Worm (Caenorhabditis elegans): ENCODE results near the gene W03C9.8.

The W03C9.8 gene

DNA sequence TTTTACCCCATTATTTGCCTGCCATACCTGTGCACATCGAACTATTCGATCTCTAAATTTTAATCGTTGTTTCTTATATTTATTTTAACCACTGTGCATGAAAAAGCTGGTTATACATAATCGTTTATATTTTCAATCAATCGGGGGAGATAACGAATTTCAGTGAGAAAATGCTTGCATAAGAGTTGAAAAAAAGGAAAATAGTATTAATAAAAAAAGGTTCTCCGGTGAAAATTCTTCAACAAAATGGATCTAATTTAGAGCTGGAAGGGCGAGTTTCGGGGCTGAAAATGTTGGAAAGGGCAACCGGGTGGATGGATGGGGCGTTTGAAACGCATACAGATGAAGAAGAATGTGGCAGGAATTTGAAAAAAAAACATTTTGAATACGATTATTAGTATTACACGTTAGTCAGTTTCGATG lies 31.0 kb upstream of the W03C9.8 start (continued):
- no peak for TF ChIP-seq sea-2 (GFP tag; IDR thresholded peaks at IDR 0.05)
- no peak for TF ChIP-seq C06A6.2 (GFP tag; conservative IDR thresholded peaks at IDR 0.05)
- no peak for TF ChIP-seq hlh-26 (GFP tag; conservative IDR thresholded peaks at IDR 0.05)
- TF ChIP-seq ekl-4 (GFP tag; IDR thresholded peaks at IDR 0.05): peak; percentile 93
- TF ChIP-seq ztf-3 (GFP tag; optimal IDR thresholded peaks at IDR 0.05): no peak
- no peak for TF ChIP-seq ztf-6 (GFP tag; IDR thresholded peaks at IDR 0.05)
- peak; percentile 53 for TF ChIP-seq ceh-79 (tag; optimal IDR thresholded peaks at IDR 0.05)
- TF ChIP-seq gei-17 (GFP tag; optimal IDR thresholded peaks at IDR 0.05): no peak
- peak; percentile 25 for TF ChIP-seq mes-4 (tag; optimal IDR thresholded peaks at IDR 0.05)
- no peak for TF ChIP-seq nfya-2 (GFP tag; IDR thresholded peaks at IDR 0.05)
- peak; percentile 70 for TF ChIP-seq lin-26 (GFP tag; IDR thresholded peaks at IDR 0.05)
- TF ChIP-seq efl-1 (GFP tag; optimal IDR thresholded peaks at IDR 0.05): peak; percentile 28
- TF ChIP-seq ama-1 (optimal IDR thresholded peaks at IDR 0.05): no peak
- TF ChIP-seq ama-1 (GFP tag; optimal IDR thresholded peaks at IDR 0.05): peak; percentile 7 to 93
- TF ChIP-seq madf-8 (GFP tag; conservative IDR thresholded peaks at IDR 0.05): no peak; the same call in 1 of the 2 replicates
- TF ChIP-seq D2030.7 (GFP tag; IDR thresholded peaks at IDR 0.05): peak; percentile 60
- no peak for TF ChIP-seq ztf-25 (GFP tag; IDR thresholded peaks at IDR 0.05)
- no peak for TF ChIP-seq unc-62 (GFP tag; optimal IDR thresholded peaks at IDR 0.05)
- no peak for TF ChIP-seq lsy-27 (tag; optimal IDR thresholded peaks at IDR 0.05; ENCODE audit: borderline replicate concordance, insufficient read depth)
- TF ChIP-seq F39B2.1 (GFP tag; IDR thresholded peaks at IDR 0.05): peak; percentile 93
- peak in 2 of 3 experiments; percentile 22 to 49 for TF ChIP-seq lin-35 (GFP tag; optimal IDR thresholded peaks at IDR 0.05)
- TF ChIP-seq somi-1 (GFP tag; optimal IDR thresholded peaks at IDR 0.05): no peak
- peak; percentile 90 for TF ChIP-seq madf-6 (GFP tag; IDR thresholded peaks at IDR 0.05)
- TF ChIP-seq ets-4 (GFP tag; optimal IDR thresholded peaks at IDR 0.05): no peak
- TF ChIP-seq Y67H2A.10 (GFP tag; conservative IDR thresholded peaks at IDR 0.05): 0 out of 2 replicates have a peak, but pooled peaks have one; percentile 41
- peak in 1 of 2 experiments; percentile 71 for TF ChIP-seq rec-8 (tag; optimal IDR thresholded peaks at IDR 0.05)
- TF ChIP-seq hsf-1 (GFP tag; IDR thresholded peaks at IDR 0.05): peak; percentile 82
- peak; percentile 46 for TF ChIP-seq B0019.2 (GFP tag; conservative IDR thresholded peaks at IDR 0.05)
- TF ChIP-seq zfh-2 (GFP tag; conservative IDR thresholded peaks at IDR 0.05): no peak
- peak; percentile 45 for TF ChIP-seq chd-7 (tag; optimal IDR thresholded peaks at IDR 0.05)
- TF ChIP-seq Y56A3A.18 (GFP tag; IDR thresholded peaks at IDR 0.05): peak; percentile 84
- TF ChIP-seq ztf-28 (GFP tag; IDR thresholded peaks at IDR 0.05): no peak
- TF ChIP-seq egl-44 (GFP tag; IDR thresholded peaks at IDR 0.05): no peak
- peak; percentile 28 for TF ChIP-seq ztf-18 (tag; optimal IDR thresholded peaks at IDR 0.05)
- TF ChIP-seq B0261.1 (tag; optimal IDR thresholded peaks at IDR 0.05): no peak
- peak; percentile 94 for TF ChIP-seq F49E8.2 (tag; optimal IDR thresholded peaks at IDR 0.05; ENCODE audit: insufficient read depth)
- peak; percentile 92 for TF ChIP-seq Y95B8A.8 (GFP tag; IDR thresholded peaks at IDR 0.05)
- TF ChIP-seq repo-1 (tag; optimal IDR thresholded peaks at IDR 0.05): no peak
- TF ChIP-seq ceh-91 (GFP tag; IDR thresholded peaks at IDR 0.05): no peak
- no peak for TF ChIP-seq Y53F4B.3 (GFP tag; IDR thresholded peaks at IDR 0.05)
- TF ChIP-seq dpl-1 (GFP tag; optimal IDR thresholded peaks at IDR 0.05): no peak
- no peak for TF ChIP-seq F55B11.4 (tag; optimal IDR thresholded peaks at IDR 0.05; ENCODE audit: borderline replicate concordance, insufficient read depth)
- TF ChIP-seq hrde-1 (tag; optimal IDR thresholded peaks at IDR 0.05; ENCODE audit: borderline replicate concordance): peak; percentile 97
- peak; percentile 59 for TF ChIP-seq mcd-1 (GFP tag; IDR thresholded peaks at IDR 0.05)
- TF ChIP-seq egl-18 (GFP tag; IDR thresholded peaks at IDR 0.05): 0 out of 2 replicates have a peak, but pooled peaks have one; percentile 43
- peak; percentile 31 for TF ChIP-seq mxl-1 (tag; optimal IDR thresholded peaks at IDR 0.05)
- peak; percentile 43 for TF ChIP-seq T07F8.4 (tag; optimal IDR thresholded peaks at IDR 0.05)
- TF ChIP-seq rcor-1 (GFP tag; IDR thresholded peaks at IDR 0.05): peak; percentile 56; the same call in 1 of the 2 replicates
- TF ChIP-seq pbrm-1 (GFP tag; IDR thresholded peaks at IDR 0.05): peak; percentile 77
